Fruit fly (Drosophila melanogaster) whole organism, embryonic: ENCODE measurements around the gene CG34357.

Source experiments
- Adf1 ChIP-seq: fragments of 200-800 bp; sonication (Bioruptor generic); IDR thresholded peaks from 2 replicates; pipeline ENCODE4 v1.3.6; 2022; ENCODE audit warnings: missing biosample characterization, missing genetic modification characterization
- CG10209 ChIP-seq: fragments of 200-800 bp; sonication (Bioruptor generic); optimal IDR thresholded peaks from 3 replicates; lab custom pipeline; 2017; ENCODE audit warnings: missing biosample characterization, mild to moderate bottlenecking, missing genetic modification characterization, missing genetic modification reagents
- CG10267 ChIP-seq: fragments of 200-800 bp; sonication (Bioruptor generic); optimal IDR thresholded peaks from 2 replicates; lab custom pipeline; 2018; ENCODE audit warnings: missing biosample characterization, mild to moderate bottlenecking, missing genetic modification characterization, moderate library complexity
- CG13894 ChIP-seq: fragments of 200-800 bp; sonication (Bioruptor generic); optimal IDR thresholded peaks from 3 replicates; lab custom pipeline; 2018; ENCODE audit warnings: missing biosample characterization, mild to moderate bottlenecking, missing genetic modification characterization, moderate library complexity
- CG15601 ChIP-seq: fragments of 200-800 bp; sonication (Bioruptor generic); optimal IDR thresholded peaks from 3 replicates; lab custom pipeline; 2019; ENCODE audit warnings: missing biosample characterization, mild to moderate bottlenecking, missing genetic modification characterization, moderate library complexity
- CG16779 ChIP-seq: fragments of 200-800 bp; sonication (Bioruptor generic); IDR thresholded peaks from 2 replicates; pipeline ENCODE4 v1.3.6; 2022; ENCODE audit warnings: missing biosample characterization, missing genetic modification characterization
- CG18599 ChIP-seq: fragments of 200-800 bp; sonication (Bioruptor generic); optimal IDR thresholded peaks from 3 replicates; lab custom pipeline; 2017; ENCODE audit warnings: missing biosample characterization, missing genetic modification characterization, mild to moderate bottlenecking, moderate library complexity, missing genetic modification reagents
- CG2120 ChIP-seq: fragments of 200-800 bp; sonication (Bioruptor generic); optimal IDR thresholded peaks from 3 replicates; lab custom pipeline; 2016; ENCODE audit warnings: missing biosample characterization, missing genetic modification characterization
- CG2199 ChIP-seq: fragments of 200-800 bp; sonication (Bioruptor generic); IDR thresholded peaks from 3 replicates; pipeline ENCODE4 v1.3.6; 2022; ENCODE audit warnings: missing biosample characterization, missing genetic modification characterization
- CG4424 ChIP-seq: fragments of 200-800 bp; sonication (Bioruptor generic); optimal IDR thresholded peaks from 3 replicates; lab custom pipeline; 2016; ENCODE audit warnings: missing biosample characterization, missing genetic modification characterization
- CG7372 ChIP-seq: fragments of 200-800 bp; sonication (Bioruptor generic); IDR thresholded peaks from 2 replicates; pipeline ENCODE4 v1.3.6; 2022; ENCODE audit warnings: missing biosample characterization, missing genetic modification characterization
- CG9727 ChIP-seq: fragments of 200-800 bp; sonication (Bioruptor generic); optimal IDR thresholded peaks from 3 replicates; lab custom pipeline; 2017; ENCODE audit warnings: missing biosample characterization, mild to moderate bottlenecking, missing genetic modification characterization
- Chrac-16 ChIP-seq: fragments of 200-800 bp; sonication (Bioruptor generic); optimal IDR thresholded peaks from 3 replicates; lab custom pipeline; 2016; ENCODE audit warnings: missing biosample characterization, missing genetic modification characterization
- D ChIP-seq, 2 experiments: fragments of 200-800 bp in 1 of 2; fragments of >200 bp in 1 of 2; sonication (Bioruptor generic) in 1 of 2; optimal IDR thresholded peaks; 2 replicates in 1 of 2; 3 replicates in 1 of 2; lab custom pipeline; 2017; ENCODE audit warnings: mild to moderate bottlenecking in 1 of 2, missing biosample characterization in 1 of 2, missing genetic modification characterization in 1 of 2, missing genetic modification reagents in 1 of 2
- D19A ChIP-seq: fragments of 200-800 bp; optimal IDR thresholded peaks from 3 replicates; lab custom pipeline; 2019; ENCODE audit warnings: missing biosample characterization, mild to moderate bottlenecking, missing genetic modification characterization, moderate library complexity
- D19B ChIP-seq: fragments of 200-800 bp; sonication (Bioruptor generic); optimal IDR thresholded peaks from 2 replicates; lab custom pipeline; 2017; ENCODE audit warnings: missing biosample characterization, mild to moderate bottlenecking, missing genetic modification characterization
- Deaf1 ChIP-seq: fragments of 200-800 bp; optimal IDR thresholded peaks from 3 replicates; lab custom pipeline; 2019; ENCODE audit warnings: missing biosample characterization, mild to moderate bottlenecking, missing genetic modification characterization, moderate library complexity
- Dref ChIP-seq: fragments of 200-800 bp; sonication (Bioruptor generic); IDR thresholded peaks from 2 replicates; pipeline ENCODE4 v1.3.6; 2022; ENCODE audit warnings: missing biosample characterization, missing genetic modification characterization
- Ets65A ChIP-seq: fragments of 200-800 bp; sonication (Bioruptor generic); peaks from one replicate; lab custom pipeline; 2016; ENCODE audit warnings: missing biosample characterization, missing genetic modification characterization
- Jarid2 ChIP-seq: fragments of 200-800 bp; sonication (Bioruptor generic); optimal IDR thresholded peaks from 3 replicates; lab custom pipeline; 2017; ENCODE audit warnings: mild to moderate bottlenecking, missing biosample characterization, missing genetic modification reagents, missing genetic modification characterization
- Meics ChIP-seq: fragments of 200-800 bp; sonication (Bioruptor generic); optimal IDR thresholded peaks from 2 replicates; lab custom pipeline; 2017; ENCODE audit warnings: missing biosample characterization, mild to moderate bottlenecking, missing genetic modification characterization
- Nf-YC ChIP-seq: fragments of 200-800 bp; optimal IDR thresholded peaks from 3 replicates; lab custom pipeline; 2019; ENCODE audit warnings: missing biosample characterization, mild to moderate bottlenecking, missing genetic modification characterization, moderate library complexity
- Xrp1 ChIP-seq: fragments of 200-800 bp; sonication (Bioruptor generic); IDR thresholded peaks from 2 replicates; pipeline ENCODE4 v1.3.6; 2022; ENCODE audit warnings: missing biosample characterization, missing genetic modification characterization
- YL-1 ChIP-seq: fragments of 200-800 bp; sonication (Bioruptor generic); optimal IDR thresholded peaks from 3 replicates; lab custom pipeline; 2017; ENCODE audit warnings: missing biosample characterization, mild to moderate bottlenecking, missing genetic modification characterization
- abd-A ChIP-seq: fragments of 200-800 bp; sonication (Bioruptor generic); optimal IDR thresholded peaks from 3 replicates; lab custom pipeline; 2019; ENCODE audit warnings: missing biosample characterization, mild to moderate bottlenecking, missing genetic modification characterization, moderate library complexity
- ac ChIP-seq: fragments of 200-800 bp; sonication (Bioruptor generic); optimal IDR thresholded peaks from 3 replicates; lab custom pipeline; 2017; ENCODE audit warnings: missing biosample characterization, mild to moderate bottlenecking, missing genetic modification characterization
- ato ChIP-seq: fragments of 200-800 bp; sonication (Bioruptor generic); IDR thresholded peaks from 2 replicates; pipeline ENCODE4 v1.3.6; 2022; ENCODE audit warnings: missing biosample characterization, missing genetic modification characterization; ENCODE audit not compliant: partially characterized antibody
- cg ChIP-seq: fragments of 200-800 bp; sonication (Bioruptor generic); optimal IDR thresholded peaks from 3 replicates; lab custom pipeline; 2019; ENCODE audit warnings: missing biosample characterization, mild to moderate bottlenecking, missing genetic modification characterization, moderate library complexity
- chif ChIP-seq, 2 experiments: fragments of 200-800 bp; sonication (Bioruptor generic); optimal IDR thresholded peaks; 3 replicates each; lab custom pipeline; 2016; ENCODE audit warnings: missing biosample characterization in 2 of 2, missing genetic modification characterization in 2 of 2
- chinmo ChIP-seq: fragments of 200-800 bp; sonication (Bioruptor generic); IDR thresholded peaks from 4 replicates; pipeline ENCODE4 v1.3.6; 2022; ENCODE audit warnings: missing biosample characterization, missing genetic modification characterization; ENCODE audit not compliant: partially characterized antibody
- crp ChIP-seq, 2 experiments: fragments of 200-800 bp; sonication (Bioruptor generic); optimal IDR thresholded peaks; 2 replicates in 1 of 2; 3 replicates in 1 of 2; lab custom pipeline; 2017; ENCODE audit warnings: missing biosample characterization in 2 of 2, missing genetic modification characterization in 2 of 2, mild to moderate bottlenecking in 1 of 2, moderate library complexity in 1 of 2
- dmrt11E ChIP-seq: fragments of 200-800 bp; sonication (Bioruptor generic); optimal IDR thresholded peaks from 3 replicates; lab custom pipeline; 2018; ENCODE audit warnings: missing biosample characterization, mild to moderate bottlenecking, missing genetic modification characterization, moderate library complexity
- eve ChIP-seq, 2 experiments: fragments of >200 bp; optimal IDR thresholded peaks; 2 replicates each; lab custom pipeline; 2017; ENCODE audit warnings: missing biosample characterization in 2 of 2, missing genetic modification characterization in 2 of 2
- ewg ChIP-seq: fragments of 200-800 bp; sonication (Bioruptor generic); optimal IDR thresholded peaks from 3 replicates; lab custom pipeline; 2017; ENCODE audit warnings: mild to moderate bottlenecking, missing biosample characterization, missing genetic modification reagents, missing genetic modification characterization
- hkb ChIP-seq, 2 experiments: fragments of 200-800 bp in 1 of 2; fragments of >200 bp in 1 of 2; sonication (Bioruptor generic) in 1 of 2; IDR thresholded peaks in 1 of 2; optimal IDR thresholded peaks in 1 of 2; 2 replicates each; pipeline versions ENCODE4 v1.3.6 to Lab custom; 2017 to 2022; ENCODE audit warnings: missing biosample characterization in 1 of 2, missing genetic modification characterization in 1 of 2
- lab ChIP-seq: fragments of 200-800 bp; sonication (Bioruptor generic); optimal IDR thresholded peaks from 3 replicates; lab custom pipeline; 2017; ENCODE audit warnings: missing biosample characterization, missing genetic modification characterization, mild to moderate bottlenecking, moderate library complexity, missing genetic modification reagents
- lola ChIP-seq, 3 experiments: fragments of >200 bp in 2 of 3; fragments of 200-800 bp in 1 of 3; sonication (Bioruptor generic) in 1 of 3; optimal IDR thresholded peaks; 2 replicates each; lab custom pipeline; 2017 to 2019; ENCODE audit warnings: missing biosample characterization in 3 of 3, missing genetic modification characterization in 3 of 3, mild to moderate bottlenecking in 1 of 3, moderate library complexity in 1 of 3
- luna ChIP-seq: fragments of 200-800 bp; sonication (Bioruptor generic); optimal IDR thresholded peaks from 2 replicates; lab custom pipeline; 2016; ENCODE audit warnings: missing biosample characterization, missing genetic modification characterization
- org-1 ChIP-seq: fragments of 200-800 bp; sonication (Bioruptor generic); optimal IDR thresholded peaks from 2 replicates; lab custom pipeline; 2017; ENCODE audit warnings: missing biosample characterization, missing genetic modification characterization
- pan ChIP-seq, 4 experiments: fragments of >200 bp in 3 of 4; fragments of 200-800 bp in 1 of 4; sonication (Bioruptor generic) in 1 of 4; optimal IDR thresholded peaks in 3 of 4; IDR thresholded peaks in 1 of 4; 2 replicates each; pipeline versions ENCODE4 v1.3.6 to Lab custom; 2017 to 2022; ENCODE audit warnings: missing biosample characterization in 2 of 4, missing genetic modification characterization in 2 of 4, mixed read lengths in 1 of 4
- scrt ChIP-seq: fragments of 200-800 bp; sonication (Bioruptor generic); optimal IDR thresholded peaks from 2 replicates; lab custom pipeline; 2018; ENCODE audit warnings: missing biosample characterization, mild to moderate bottlenecking, missing genetic modification characterization, moderate library complexity
- sens ChIP-seq: fragments of 200-800 bp; sonication (Bioruptor generic); peaks from one replicate; lab custom pipeline; 2016; ENCODE audit warnings: missing biosample characterization, missing genetic modification characterization
- seq ChIP-seq: fragments of 200-800 bp; sonication (Bioruptor generic); IDR thresholded peaks from 2 replicates; pipeline ENCODE4 v1.3.6; 2022; ENCODE audit warnings: missing biosample characterization, missing genetic modification characterization
- tll ChIP-seq, 2 experiments: fragments of 200-800 bp in 1 of 2; fragments of >200 bp in 1 of 2; sonication (Bioruptor generic) in 1 of 2; optimal IDR thresholded peaks; 2 replicates each; lab custom pipeline; 2017 to 2019; ENCODE audit warnings: missing biosample characterization in 2 of 2, missing genetic modification characterization in 2 of 2, mild to moderate bottlenecking in 1 of 2, moderate library complexity in 1 of 2
- zen ChIP-seq: fragments of 200-800 bp; sonication (Bioruptor generic); optimal IDR thresholded peaks from 3 replicates; lab custom pipeline; 2018; ENCODE audit warnings: missing biosample characterization, mild to moderate bottlenecking, missing genetic modification characterization, moderate library complexity

Gene CG34357

DNA sequence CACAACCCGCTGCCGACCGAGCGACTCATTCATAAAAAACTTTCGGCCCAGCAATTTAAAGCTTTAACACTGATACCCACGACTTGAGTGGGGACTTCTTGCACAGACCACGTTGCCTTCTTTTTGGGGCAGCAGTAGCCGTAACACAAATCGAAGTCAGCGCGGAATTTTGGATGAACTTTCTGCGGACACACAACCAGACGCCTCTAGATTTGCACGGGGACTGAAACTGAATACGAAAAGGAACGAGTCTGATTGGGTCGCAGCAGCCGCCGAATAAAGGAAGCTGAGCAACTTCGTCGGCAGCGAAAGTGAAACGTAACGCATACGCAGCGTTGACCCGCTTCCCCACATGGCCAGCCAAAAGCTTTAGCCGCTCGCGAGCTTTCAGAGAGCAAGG, at the start of gene CG34357:
Gene CG34357 (minus strand): TSS at position 206 of the 400 bp plus-strand sequence.
- peak; percentile 68 for TF ChIP-seq Nf-YC
- TF ChIP-seq CG13894: peak; percentile 93
- no peak for TF ChIP-seq ewg
- TF ChIP-seq CG10267 (tag; lab: Kevin White, UChicago): no peak
- peak; percentile 57; the same call in 1 of the 2 replicates for TF ChIP-seq Adf1
- no peak for TF ChIP-seq eve (GFP tag; optimal IDR thresholded peaks at IDR 0.05; lab: Kevin White, UChicago)
- TF ChIP-seq scrt: peak; percentile 9
- TF ChIP-seq CG7372: 0 out of 2 replicates have a peak, but pooled peaks have one; percentile 22
- TF ChIP-seq luna (GFP tag; lab: Kevin White, UChicago): no peak
- no peak for TF ChIP-seq seq (GFP tag; lab: Robert Waterston, UW)
- TF ChIP-seq YL-1 (GFP tag; lab: Kevin White, UChicago): no peak
- TF ChIP-seq Deaf1 (tag; lab: Kevin White, UChicago): peak; percentile 90
- peak in 1 of 2 experiments; percentile 23 for TF ChIP-seq crp (GFP tag; optimal IDR thresholded peaks at IDR 0.05; lab: Kevin White, UChicago)
- TF ChIP-seq chinmo (GFP tag; lab: Robert Waterston, UW): peak; percentile 58; the same call in 1 of the 4 replicates
- peak; percentile 65 for TF ChIP-seq abd-A
- TF ChIP-seq Jarid2 (GFP tag; lab: Kevin White, UChicago): peak; percentile 21
- TF ChIP-seq hkb (optimal IDR thresholded peaks at IDR 0.05; lab: Kevin White, UChicago): no peak
- no peak for TF ChIP-seq hkb (GFP tag; IDR thresholded peaks at IDR 0.05; lab: Robert Waterston, UW)
- peak; percentile 89 for TF ChIP-seq CG16779 (GFP tag; lab: Robert Waterston, UW)
- TF ChIP-seq CG18599: peak; percentile 15
- TF ChIP-seq Ets65A (GFP tag; lab: Kevin White, UChicago): peak; percentile 38

DNA sequence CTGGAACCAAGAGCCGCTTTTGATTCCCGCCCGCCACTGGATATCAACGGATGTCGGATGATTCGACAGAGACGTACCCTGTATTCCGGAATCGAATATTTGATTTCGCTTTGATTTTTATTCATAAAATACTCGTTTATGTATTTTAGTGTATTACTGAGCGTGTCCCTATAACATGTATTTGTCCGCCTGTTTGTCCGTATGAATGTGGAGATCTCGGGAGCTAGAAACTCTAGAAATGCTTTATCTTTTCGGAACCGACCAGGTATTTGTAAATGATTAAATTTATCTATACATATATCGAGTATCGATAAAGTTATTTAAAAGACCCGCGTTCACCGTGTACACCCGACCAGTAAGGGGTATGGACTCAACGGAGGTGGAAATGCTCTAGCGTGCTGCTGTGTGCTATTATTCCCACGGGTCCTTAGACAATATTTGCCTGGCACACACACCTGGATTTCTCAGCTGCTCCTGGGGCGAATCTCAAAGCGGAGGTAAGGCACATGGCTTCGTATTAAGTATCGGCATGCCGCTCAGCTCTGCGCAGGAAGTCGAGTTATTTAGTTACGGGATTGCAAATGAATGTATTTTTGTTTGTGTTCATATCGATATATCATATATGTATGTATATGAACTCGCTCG, 44.1 kb upstream of the CG34357 start:
- no peak for TF ChIP-seq CG15601 (tag; lab: Kevin White, UChicago)
- peak; percentile 22 for TF ChIP-seq lab
- TF ChIP-seq CG2120: peak; percentile 35
- peak; percentile 18 for TF ChIP-seq D19A (tag; lab: Kevin White, UChicago)
- TF ChIP-seq org-1 (GFP tag; lab: Kevin White, UChicago): peak; percentile 9
- peak; percentile 16 for TF ChIP-seq Meics (GFP tag; lab: Kevin White, UChicago)
- TF ChIP-seq sens (GFP tag; lab: Kevin White, UChicago): peak; percentile 78
- TF ChIP-seq lola (GFP tag; optimal IDR thresholded peaks at IDR 0.05; lab: Kevin White, UChicago): peak in 1 of 3 experiments; percentile 40
- TF ChIP-seq CG4424 (GFP tag; lab: Kevin White, UChicago): peak; percentile 3
- peak in 1 of 2 experiments; percentile 15 for TF ChIP-seq tll (GFP tag; optimal IDR thresholded peaks at IDR 0.05; lab: Kevin White, UChicago)
- TF ChIP-seq Xrp1 (GFP tag; lab: Robert Waterston, UW): peak; percentile 24; the same call in 1 of the 2 replicates
- TF ChIP-seq ac: peak; percentile 82
- TF ChIP-seq chif (GFP tag; optimal IDR thresholded peaks at IDR 0.05; lab: Kevin White, UChicago): peak in 1 of 2 experiments; percentile 31
- no peak for TF ChIP-seq ato (GFP tag; lab: Robert Waterston, UW)
- TF ChIP-seq CG18599: peak; percentile 38
- TF ChIP-seq CG9727 (GFP tag; lab: Kevin White, UChicago): peak; percentile 6
- no peak for TF ChIP-seq Dref (GFP tag; lab: Robert Waterston, UW)
- TF ChIP-seq Ets65A (GFP tag; lab: Kevin White, UChicago): peak; percentile 52
- peak in 1 of 2 experiments; percentile 67 for TF ChIP-seq pan (optimal IDR thresholded peaks at IDR 0.05; lab: Kevin White, UChicago)
- peak in 1 of 2 experiments; percentile 40 for TF ChIP-seq pan (GFP tag; optimal IDR thresholded peaks at IDR 0.05 in 1 of 2, IDR thresholded peaks at IDR 0.05 in 1 of 2)
- TF ChIP-seq D (optimal IDR thresholded peaks at IDR 0.05; lab: Kevin White, UChicago): no peak
- peak; percentile 31 for TF ChIP-seq D (GFP tag; optimal IDR thresholded peaks at IDR 0.05; lab: Kevin White, UChicago)
- TF ChIP-seq CG2199: peak; percentile 79; the same call in 1 of the 3 replicates
- TF ChIP-seq CG10209 (GFP tag; lab: Kevin White, UChicago): peak; percentile 1
- peak; percentile 71 for TF ChIP-seq D19B (GFP tag; lab: Kevin White, UChicago)
- TF ChIP-seq chinmo (GFP tag; lab: Robert Waterston, UW): no peak
- TF ChIP-seq dmrt11E (tag; lab: Kevin White, UChicago): peak; percentile 41
- peak; percentile 3 for TF ChIP-seq Chrac-16 (GFP tag; lab: Kevin White, UChicago)
- TF ChIP-seq cg (GFP tag; lab: Kevin White, UChicago): no peak
- TF ChIP-seq zen (tag; lab: Kevin White, UChicago): peak; percentile 43
